Fruit fly (Drosophila melanogaster): ENCODE measurements around the gene CG14907.

DNA sequence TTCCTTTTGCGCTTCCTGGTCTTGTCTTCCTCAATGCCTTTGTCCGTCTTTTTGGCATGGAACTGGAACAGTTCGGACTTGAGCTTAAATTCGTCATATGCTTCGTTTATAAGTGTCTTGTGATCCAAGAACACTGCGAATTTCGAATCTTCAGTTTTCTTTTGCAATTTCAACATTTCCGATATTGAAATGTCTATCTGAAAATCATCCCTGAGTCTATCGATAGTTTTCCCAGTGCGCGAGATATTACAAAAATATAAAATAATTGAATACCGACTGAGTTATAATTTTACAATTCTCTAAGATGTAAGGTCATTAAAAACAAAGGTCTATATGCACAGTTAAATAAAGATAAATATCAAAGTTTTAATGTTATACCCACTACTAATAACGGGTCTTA, 1.2 kb downstream of the CG14907 start, which contains the start of gene Mettl4:
- TF ChIP-seq Hnf4 (GFP tag; optimal IDR thresholded peaks at IDR 0.05) (no peak), sv (GFP tag; optimal IDR thresholded peaks at IDR 0.05) (no peak), usp (GFP tag; optimal IDR thresholded peaks at IDR 0.05) (no peak), tai (GFP tag; optimal IDR thresholded peaks at IDR 0.05) (no peak), psq (GFP tag; optimal IDR thresholded peaks at IDR 0.05) (no peak), Hr78 (GFP tag; optimal IDR thresholded peaks at IDR 0.05) (no peak), lola (GFP tag; optimal IDR thresholded peaks at IDR 0.05) (no peak), Abd-B (GFP tag; optimal IDR thresholded peaks at IDR 0.05) (no peak), br (GFP tag; optimal IDR thresholded peaks at IDR 0.05) (no peak)
